Worm (Caenorhabditis elegans) whole organism, late embryonic: ENCODE results near the gene fbxa-157.

ENCODE experiments used
- C38D4.7 ChIP-seq: fragments of 200-800 bp; sonication (Bioruptor generic); optimal IDR thresholded peaks from 2 replicates; lab custom pipeline; 2018; ENCODE audit warnings: mild to moderate bottlenecking, missing genetic modification characterization, moderate library complexity, missing compliant biosample characterization
- F13H6.1 ChIP-seq: sonication (generic microtip); optimal IDR thresholded peaks from 2 replicates; lab custom pipeline; 2016; ENCODE audit warnings: missing genetic modification characterization, missing compliant biosample characterization
- K02D7.2 ChIP-seq: sonication (generic microtip); optimal IDR thresholded peaks from 2 replicates; lab custom pipeline; 2017; ENCODE audit warnings: mild to moderate bottlenecking, missing genetic modification characterization, missing compliant biosample characterization
- T23F11.4 ChIP-seq: fragments of 200-800 bp; sonication (Bioruptor generic); optimal IDR thresholded peaks from 2 replicates; lab custom pipeline; 2018; ENCODE audit warnings: mild to moderate bottlenecking, missing genetic modification characterization, missing compliant biosample characterization
- Y22D7AL.16 ChIP-seq: sonication (generic microtip); optimal IDR thresholded peaks from 2 replicates; lab custom pipeline; 2016; ENCODE audit warnings: missing genetic modification characterization, missing compliant biosample characterization
- ama-1 ChIP-seq: fragments of 150-350 bp; optimal IDR thresholded peaks from 2 replicates; lab custom pipeline; 2014
- ceh-14 ChIP-seq: sonication (generic microtip); optimal IDR thresholded peaks from 2 replicates; lab custom pipeline; 2016; ENCODE audit warnings: missing genotype, missing genetic modification characterization, missing compliant biosample characterization
- ceh-19 ChIP-seq: fragments of 200-800 bp; sonication (Bioruptor generic); optimal IDR thresholded peaks from 2 replicates; lab custom pipeline; 2018; ENCODE audit warnings: mild to moderate bottlenecking, missing genetic modification characterization, missing compliant biosample characterization
- ceh-2 ChIP-seq: sonication (generic microtip); optimal IDR thresholded peaks from 2 replicates; lab custom pipeline; 2016; ENCODE audit warnings: missing genotype, missing genetic modification characterization, missing compliant biosample characterization
- ceh-22 ChIP-seq: sonication (generic microtip); optimal IDR thresholded peaks from 2 replicates; lab custom pipeline; 2017; ENCODE audit warnings: missing biosample characterization, missing genetic modification characterization
- ceh-24 ChIP-seq: sonication (generic microtip); optimal IDR thresholded peaks from 2 replicates; lab custom pipeline; 2016; ENCODE audit warnings: mild to moderate bottlenecking, missing genetic modification characterization, missing compliant biosample characterization
- ceh-30 ChIP-seq: fragments of 150-350 bp; optimal IDR thresholded peaks from 2 replicates; lab custom pipeline; 2014; ENCODE audit warnings: missing biosample characterization, missing genetic modification characterization
- ceh-34 ChIP-seq: sonication (generic microtip); optimal IDR thresholded peaks from 2 replicates; lab custom pipeline; 2016; ENCODE audit warnings: mild to moderate bottlenecking, missing genetic modification characterization, missing compliant biosample characterization
- ceh-45 ChIP-seq: fragments of 200-800 bp; sonication (Bioruptor generic); IDR thresholded peaks from 2 replicates; pipeline ENCODE4 v1.3.6; 2022; ENCODE audit warnings: missing genetic modification reagents, missing genetic modification characterization, missing compliant biosample characterization
- ceh-6 ChIP-seq: fragments of 200-800 bp; sonication (Bioruptor generic); optimal IDR thresholded peaks from 2 replicates; lab custom pipeline; 2018; ENCODE audit warnings: mild to moderate bottlenecking, missing genetic modification characterization, missing compliant biosample characterization
- ceh-9 ChIP-seq: sonication (generic microtip); optimal IDR thresholded peaks from 2 replicates; lab custom pipeline; 2016; ENCODE audit warnings: mild to moderate bottlenecking, missing genetic modification characterization, inconsistent platforms, missing compliant biosample characterization
- che-1 ChIP-seq: sonication (generic microtip); optimal IDR thresholded peaks from 2 replicates; lab custom pipeline; 2016; ENCODE audit warnings: mild to moderate bottlenecking, missing genetic modification characterization, missing compliant biosample characterization
- dmd-4 ChIP-seq: sonication (generic microtip); optimal IDR thresholded peaks from 2 replicates; lab custom pipeline; 2016; ENCODE audit warnings: borderline replicate concordance, missing genetic modification characterization, missing compliant biosample characterization
- dve-1 ChIP-seq: sonication (generic microtip); optimal IDR thresholded peaks from 2 replicates; lab custom pipeline; 2017; ENCODE audit warnings: antibody characterized with exemption, mild to moderate bottlenecking, missing genetic modification characterization, missing compliant biosample characterization
- ets-4 ChIP-seq: sonication (generic microtip); optimal IDR thresholded peaks from 2 replicates; lab custom pipeline; 2016; ENCODE audit warnings: missing genetic modification characterization, missing compliant biosample characterization
- fkh-10 ChIP-seq: fragments of 150-350 bp; optimal IDR thresholded peaks from 2 replicates; lab custom pipeline; 2014; ENCODE audit warnings: missing biosample characterization, missing genetic modification reagents, missing genetic modification characterization
- gmeb-2 ChIP-seq: sonication (generic microtip); optimal IDR thresholded peaks from 2 replicates; lab custom pipeline; 2016; ENCODE audit warnings: missing genetic modification characterization, inconsistent platforms, missing compliant biosample characterization
- hlh-13 ChIP-seq: fragments of 200-800 bp; sonication (Bioruptor generic); optimal IDR thresholded peaks from 2 replicates; lab custom pipeline; 2018; ENCODE audit warnings: mild to moderate bottlenecking, missing genetic modification characterization, missing compliant biosample characterization
- hlh-15 ChIP-seq: sonication (generic microtip); optimal IDR thresholded peaks from 2 replicates; lab custom pipeline; 2016; ENCODE audit warnings: missing genetic modification characterization, missing compliant biosample characterization
- hlh-30 ChIP-seq: sonication (generic microtip); optimal IDR thresholded peaks from 2 replicates; lab custom pipeline; 2017; ENCODE audit warnings: antibody characterized with exemption, missing genetic modification characterization, missing compliant biosample characterization; ENCODE audit not compliant: insufficient read depth
- hlh-6 ChIP-seq: sonication (generic microtip); optimal IDR thresholded peaks from 2 replicates; lab custom pipeline; 2016; ENCODE audit warnings: missing genotype, missing genetic modification characterization, missing compliant biosample characterization
- hlh-8 ChIP-seq: sonication (generic microtip); optimal IDR thresholded peaks from 2 replicates; lab custom pipeline; 2016; ENCODE audit warnings: missing genotype, missing genetic modification characterization, missing compliant biosample characterization
- lim-6 ChIP-seq: sonication (generic microtip); optimal IDR thresholded peaks from 2 replicates; lab custom pipeline; 2016; ENCODE audit warnings: missing genetic modification characterization, missing compliant biosample characterization
- lin-11 ChIP-seq: fragments of 200-800 bp; sonication (Bioruptor generic); optimal IDR thresholded peaks from 2 replicates; lab custom pipeline; 2018; ENCODE audit warnings: mild to moderate bottlenecking, missing genetic modification characterization, missing compliant biosample characterization
- madf-2 ChIP-seq: sonication (generic microtip); optimal IDR thresholded peaks from 2 replicates; lab custom pipeline; 2017; ENCODE audit warnings: missing genetic modification characterization, missing compliant biosample characterization
- nfya-1 ChIP-seq: sonication (generic microtip); optimal IDR thresholded peaks from 2 replicates; lab custom pipeline; 2017; ENCODE audit warnings: missing genetic modification characterization, mild to moderate bottlenecking, missing compliant biosample characterization, antibody characterized with exemption, moderate library complexity
- nhr-11 ChIP-seq: fragments of 150-350 bp; optimal IDR thresholded peaks from 2 replicates; lab custom pipeline; 2014; ENCODE audit warnings: missing biosample characterization, missing genetic modification characterization
- npax-4 ChIP-seq: sonication (generic microtip); optimal IDR thresholded peaks from 2 replicates; lab custom pipeline; 2016; ENCODE audit warnings: missing genetic modification characterization, missing compliant biosample characterization
- pag-3 ChIP-seq: sonication (generic microtip); optimal IDR thresholded peaks from 2 replicates; lab custom pipeline; 2016; ENCODE audit warnings: missing compliant biosample characterization, missing genetic modification characterization, borderline replicate concordance
- pat-9 ChIP-seq: fragments of 200-800 bp; sonication (Bioruptor generic); optimal IDR thresholded peaks from 2 replicates; lab custom pipeline; 2018; ENCODE audit warnings: mild to moderate bottlenecking, missing genetic modification characterization, moderate library complexity, missing compliant biosample characterization
- pqm-1 ChIP-seq: sonication (generic microtip); optimal IDR thresholded peaks from 2 replicates; lab custom pipeline; 2016; ENCODE audit warnings: missing genetic modification characterization, missing compliant biosample characterization
- ref-2 ChIP-seq: sonication (generic microtip); optimal IDR thresholded peaks from 2 replicates; lab custom pipeline; 2016; ENCODE audit warnings: missing genetic modification characterization, missing compliant biosample characterization
- rnt-1 ChIP-seq: sonication (generic microtip); optimal IDR thresholded peaks from 2 replicates; lab custom pipeline; 2016; ENCODE audit warnings: missing genetic modification characterization, missing compliant biosample characterization
- sox-2 ChIP-seq: fragments of 200-800 bp; sonication (Bioruptor generic); IDR thresholded peaks from 2 replicates; pipeline ENCODE4 v1.3.6; 2022; ENCODE audit warnings: missing genetic modification reagents, missing genetic modification characterization, missing compliant biosample characterization
- tbx-7 ChIP-seq: sonication (generic microtip); optimal IDR thresholded peaks from 2 replicates; lab custom pipeline; 2016; ENCODE audit warnings: missing genotype, missing genetic modification characterization, missing compliant biosample characterization
- unc-3 ChIP-seq, 2 experiments: fragments of 200-800 bp in 1 of 2; sonication (Bioruptor generic) in 1 of 2; sonication (generic microtip) in 1 of 2; conservative IDR thresholded peaks in 1 of 2; optimal IDR thresholded peaks in 1 of 2; 2 replicates each; pipeline versions ENCODE4 v1.3.6 to Lab custom; 2016 to 2022; ENCODE audit warnings: missing compliant biosample characterization in 2 of 2, missing genetic modification characterization in 2 of 2, missing genetic modification reagents in 1 of 2
- unc-42 ChIP-seq: sonication (generic microtip); optimal IDR thresholded peaks from 2 replicates; lab custom pipeline; 2016; ENCODE audit warnings: missing genotype, missing genetic modification characterization, missing compliant biosample characterization
- unc-86 ChIP-seq: sonication (generic microtip); optimal IDR thresholded peaks from 2 replicates; lab custom pipeline; 2016; ENCODE audit warnings: missing genetic modification characterization, missing compliant biosample characterization
- ztf-16 ChIP-seq: sonication (generic microtip); optimal IDR thresholded peaks from 2 replicates; lab custom pipeline; 2017; ENCODE audit warnings: missing genetic modification characterization, missing compliant biosample characterization

Gene fbxa-157

DNA sequence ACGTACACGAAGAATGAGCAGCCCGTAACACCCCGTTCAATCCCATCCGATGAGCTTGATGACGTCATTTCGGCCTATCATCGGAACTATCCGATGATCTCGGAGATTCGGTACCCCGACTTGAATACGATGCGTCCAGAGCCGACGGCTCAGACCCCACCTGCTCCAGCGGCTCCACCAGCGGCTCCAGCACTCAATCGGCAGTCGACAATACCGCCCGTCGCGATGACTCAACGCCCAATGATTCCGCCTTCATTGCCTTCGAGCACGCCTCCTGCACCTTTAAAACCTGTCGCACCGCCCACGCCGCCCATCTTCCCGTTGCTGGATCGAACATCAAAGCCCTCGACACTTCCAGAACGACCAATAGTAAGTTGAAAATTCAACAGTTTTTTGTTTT lies 28.5 kb downstream of the fbxa-157 start:
- TF ChIP-seq pag-3 (tag; lab: Kevin White, UChicago): peak; percentile 46
- TF ChIP-seq sox-2 (GFP tag; lab: Robert Waterston, UW): no peak

DNA sequence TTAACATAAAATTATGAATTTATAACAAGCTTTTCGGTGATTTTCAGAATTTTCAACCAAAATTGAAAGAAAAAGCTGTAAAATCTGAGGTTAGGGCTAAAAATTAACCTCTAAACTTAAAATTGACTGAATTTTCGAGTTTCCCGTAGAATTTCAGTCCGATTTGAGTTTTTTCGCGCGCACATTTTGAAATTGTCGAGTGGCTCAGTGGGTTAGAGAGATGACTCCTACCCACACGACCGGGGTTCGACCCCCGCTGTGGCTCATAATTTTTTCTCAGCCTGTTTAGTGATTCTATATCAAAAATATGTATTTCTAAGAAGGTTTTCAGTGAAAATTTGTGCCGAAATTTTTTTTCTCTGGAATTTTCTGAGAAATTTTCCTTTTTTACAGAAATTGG lies 32.2 kb downstream of the fbxa-157 start:
- no peak for TF ChIP-seq fkh-10 (GFP tag; lab: Kevin White, UChicago)
- no peak for TF ChIP-seq ceh-34
- TF ChIP-seq ceh-22 (tag; lab: Kevin White, UChicago): no peak
- TF ChIP-seq dve-1 (tag; lab: Kevin White, UChicago): no peak
- no peak for TF ChIP-seq nhr-11 (tag; lab: Kevin White, UChicago)
- no peak for TF ChIP-seq hlh-8 (tag; lab: Kevin White, UChicago)
- TF ChIP-seq ztf-16 (tag; lab: Kevin White, UChicago): no peak
- TF ChIP-seq hlh-6 (tag; lab: Kevin White, UChicago): no peak
- no peak for TF ChIP-seq unc-3 (GFP tag; conservative IDR thresholded peaks at IDR 0.05; lab: Robert Waterston, UW)
- TF ChIP-seq unc-3 (tag; optimal IDR thresholded peaks at IDR 0.05; lab: Kevin White, UChicago): no peak
- no peak for TF ChIP-seq hlh-13 (GFP tag; lab: Kevin White, UChicago)
- TF ChIP-seq K02D7.2: no peak
- no peak for TF ChIP-seq ceh-30 (tag; lab: Kevin White, UChicago)
- no peak for TF ChIP-seq F13H6.1 (tag; lab: Kevin White, UChicago)
- no peak for TF ChIP-seq pag-3 (tag; lab: Kevin White, UChicago)
- TF ChIP-seq che-1 (tag; lab: Kevin White, UChicago): no peak
- TF ChIP-seq hlh-30: no peak
- TF ChIP-seq ama-1: no peak
- TF ChIP-seq Y22D7AL.16 (tag; lab: Kevin White, UChicago): no peak

DNA sequence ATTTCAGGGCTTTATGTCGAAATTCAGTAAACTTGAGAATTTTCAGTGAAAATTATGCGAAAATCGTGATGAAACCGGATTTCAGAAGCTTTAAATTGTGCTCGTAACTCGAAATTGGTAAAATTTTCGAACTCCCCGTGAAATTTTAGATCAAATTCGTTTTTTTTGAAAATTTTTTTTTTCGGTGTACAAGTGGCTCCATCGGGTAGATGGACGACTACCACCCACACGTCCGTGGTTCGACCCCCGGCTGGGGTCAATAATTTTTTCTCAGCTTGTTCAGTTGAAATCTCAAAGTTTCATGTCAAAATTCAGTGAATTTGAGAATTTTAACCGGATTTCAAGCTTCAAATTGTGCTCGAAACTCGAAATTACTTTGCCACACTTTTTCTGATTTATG lies 36.3 kb downstream of the fbxa-157 start:
- TF ChIP-seq npax-4 (no peak), tbx-7 (tag; lab: Kevin White, UChicago) (no peak), F13H6.1 (tag; lab: Kevin White, UChicago) (no peak), lin-11 (tag; lab: Kevin White, UChicago) (no peak), T23F11.4 (no peak), K02D7.2 (no peak), ceh-9 (tag; lab: Kevin White, UChicago) (no peak), nfya-1 (tag; lab: Kevin White, UChicago) (no peak), ceh-19 (GFP tag; lab: Kevin White, UChicago) (no peak), rnt-1 (tag; lab: Kevin White, UChicago) (no peak)

DNA sequence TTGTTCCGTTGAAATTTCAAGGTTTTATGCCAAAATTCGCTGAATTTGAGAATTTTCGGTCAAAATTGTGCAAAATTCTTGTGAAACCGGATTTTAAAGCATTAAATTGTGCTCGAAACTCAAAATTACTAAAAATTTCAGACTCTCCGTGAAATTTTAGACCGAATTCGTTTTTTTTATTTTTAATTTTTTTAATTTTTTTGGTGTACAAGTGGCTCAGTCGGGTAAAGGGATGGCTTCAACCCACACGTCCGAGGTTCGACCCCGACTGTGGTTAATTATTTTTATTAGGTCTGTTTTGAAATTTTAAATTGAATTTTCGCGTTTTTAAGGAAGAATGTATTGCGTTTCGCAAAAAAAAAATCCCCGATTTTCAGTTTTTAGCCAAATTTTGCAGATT lies 39.4 kb downstream of the fbxa-157 start:
- TF ChIP-seq rnt-1 (tag; lab: Kevin White, UChicago) (no peak), T23F11.4 (no peak), hlh-13 (GFP tag; lab: Kevin White, UChicago) (no peak), ets-4 (tag; lab: Kevin White, UChicago) (no peak), ref-2 (no peak), gmeb-2 (tag; lab: Kevin White, UChicago) (no peak), hlh-15 (tag; lab: Kevin White, UChicago) (no peak)
- TF ChIP-seq, all 69 proteins: peak for 0

ce11 chrV:17943877-17944472 lies 44.4 kb downstream of the fbxa-157 start:
- no peak for TF ChIP-seq ceh-30 (tag; lab: Kevin White, UChicago)
- TF ChIP-seq madf-2 (tag; lab: Kevin White, UChicago): no peak
- no peak for TF ChIP-seq pat-9 (tag; lab: Kevin White, UChicago)
- TF ChIP-seq ceh-6: no peak
- TF ChIP-seq unc-42 (tag; lab: Kevin White, UChicago): no peak
- TF ChIP-seq nhr-11 (tag; lab: Kevin White, UChicago): no peak
- no peak for TF ChIP-seq lim-6 (tag; lab: Kevin White, UChicago)
- TF ChIP-seq tbx-7 (tag; lab: Kevin White, UChicago): no peak
- TF ChIP-seq ceh-45 (GFP tag; lab: Robert Waterston, UW): no peak
- TF ChIP-seq ceh-14 (tag; lab: Kevin White, UChicago): no peak
- TF ChIP-seq C38D4.7: no peak
- TF ChIP-seq dmd-4 (tag; lab: Kevin White, UChicago): no peak
- TF ChIP-seq unc-86 (tag; lab: Kevin White, UChicago): no peak
- TF ChIP-seq Y22D7AL.16 (tag; lab: Kevin White, UChicago): no peak
- no peak for TF ChIP-seq T23F11.4
- no peak for TF ChIP-seq ceh-24 (tag; lab: Kevin White, UChicago)
- TF ChIP-seq K02D7.2: no peak
- TF ChIP-seq pqm-1 (tag; lab: Kevin White, UChicago): no peak
- no peak for TF ChIP-seq ceh-2
